Fruit fly (Drosophila melanogaster) whole organism, pupa: Measurements from ENCODE around the gene Vta1.

ENCODE experiments used
- CG12605 ChIP-seq: fragments of 200-800 bp; sonication (Bioruptor generic); IDR thresholded peaks from 2 replicates; pipeline ENCODE4 v1.3.6; 2022; ENCODE audit warnings: missing biosample characterization, missing genetic modification characterization
- CG13204 ChIP-seq: fragments of 200-800 bp; sonication (Bioruptor generic); optimal IDR thresholded peaks from 2 replicates; lab custom pipeline; 2018; ENCODE audit warnings: missing biosample characterization, mild to moderate bottlenecking, missing genetic modification characterization, moderate library complexity
- CG15710 ChIP-seq: fragments of 200-800 bp; sonication (Bioruptor generic); optimal IDR thresholded peaks from 2 replicates; lab custom pipeline; 2018; ENCODE audit warnings: missing biosample characterization, mild to moderate bottlenecking, missing genetic modification characterization, moderate library complexity
- CG17806 ChIP-seq: fragments of 200-800 bp; sonication (Bioruptor generic); optimal IDR thresholded peaks from 2 replicates; lab custom pipeline; 2018; ENCODE audit warnings: missing biosample characterization, mild to moderate bottlenecking, missing genetic modification characterization, moderate library complexity
- CG32121 ChIP-seq: fragments of 200-800 bp; sonication (Bioruptor generic); IDR thresholded peaks from 2 replicates; pipeline ENCODE4 v1.3.6; 2022; ENCODE audit warnings: missing biosample characterization, missing genetic modification characterization
- CG34367 ChIP-seq: fragments of 200-800 bp; sonication (Bioruptor generic); optimal IDR thresholded peaks from 2 replicates; lab custom pipeline; 2018; ENCODE audit warnings: missing biosample characterization, mild to moderate bottlenecking, missing genetic modification characterization
- CG4496 ChIP-seq: fragments of 200-800 bp; sonication (Bioruptor generic); IDR thresholded peaks from 3 replicates; pipeline ENCODE4 v1.3.6; 2022; ENCODE audit warnings: missing biosample characterization, missing genetic modification characterization
- CG8159 ChIP-seq: fragments of 200-800 bp; sonication (Bioruptor generic); optimal IDR thresholded peaks from 3 replicates; lab custom pipeline; 2018; ENCODE audit warnings: missing biosample characterization, mild to moderate bottlenecking, missing genetic modification characterization, moderate library complexity
- CG8301 ChIP-seq: fragments of 200-800 bp; sonication (Bioruptor generic); optimal IDR thresholded peaks from 2 replicates; lab custom pipeline; 2018; ENCODE audit warnings: missing biosample characterization, mild to moderate bottlenecking, missing genetic modification characterization
- CG9948 ChIP-seq: fragments of 200-800 bp; sonication (Bioruptor generic); optimal IDR thresholded peaks from 2 replicates; lab custom pipeline; 2018; ENCODE audit warnings: missing biosample characterization, mild to moderate bottlenecking, missing genetic modification characterization, moderate library complexity
- D1 ChIP-seq: fragments of 200-800 bp; sonication (Bioruptor generic); optimal IDR thresholded peaks from 2 replicates; lab custom pipeline; 2018; ENCODE audit warnings: missing biosample characterization, mild to moderate bottlenecking, missing genetic modification characterization, moderate library complexity
- EcR ChIP-seq: fragments of 200-800 bp; sonication (Bioruptor generic); optimal IDR thresholded peaks from 3 replicates; lab custom pipeline; 2019; ENCODE audit warnings: missing biosample characterization, missing genetic modification characterization, mild to moderate bottlenecking, moderate library complexity, missing genetic modification reagents
- Ets98B ChIP-seq: fragments of 200-800 bp; sonication (Bioruptor generic); IDR thresholded peaks from 2 replicates; pipeline ENCODE4 v1.3.6; 2022; ENCODE audit warnings: missing biosample characterization, missing genetic modification characterization
- Pif1A ChIP-seq: fragments of 200-800 bp; sonication (Bioruptor generic); optimal IDR thresholded peaks from 3 replicates; lab custom pipeline; 2016; ENCODE audit warnings: missing biosample characterization, missing genetic modification characterization
- Snoo ChIP-seq: fragments of 200-800 bp; sonication (Bioruptor generic); optimal IDR thresholded peaks from 3 replicates; lab custom pipeline; 2017; ENCODE audit warnings: missing biosample characterization, mild to moderate bottlenecking, missing genetic modification characterization, inconsistent platforms
- fd96Ca ChIP-seq: fragments of 200-800 bp; sonication (Bioruptor generic); IDR thresholded peaks from 3 replicates; pipeline ENCODE4 v1.3.6; 2022; ENCODE audit warnings: missing biosample characterization, missing genetic modification characterization
- gl ChIP-seq: fragments of 200-800 bp; sonication (Bioruptor generic); optimal IDR thresholded peaks from 2 replicates; lab custom pipeline; 2018; ENCODE audit warnings: missing biosample characterization, mild to moderate bottlenecking, missing genetic modification characterization
- rn ChIP-seq: fragments of 200-800 bp; sonication (Bioruptor generic); IDR thresholded peaks from 2 replicates; pipeline ENCODE4 v1.3.6; 2022; ENCODE audit warnings: missing biosample characterization, missing genetic modification characterization

The Vta1 gene

DNA sequence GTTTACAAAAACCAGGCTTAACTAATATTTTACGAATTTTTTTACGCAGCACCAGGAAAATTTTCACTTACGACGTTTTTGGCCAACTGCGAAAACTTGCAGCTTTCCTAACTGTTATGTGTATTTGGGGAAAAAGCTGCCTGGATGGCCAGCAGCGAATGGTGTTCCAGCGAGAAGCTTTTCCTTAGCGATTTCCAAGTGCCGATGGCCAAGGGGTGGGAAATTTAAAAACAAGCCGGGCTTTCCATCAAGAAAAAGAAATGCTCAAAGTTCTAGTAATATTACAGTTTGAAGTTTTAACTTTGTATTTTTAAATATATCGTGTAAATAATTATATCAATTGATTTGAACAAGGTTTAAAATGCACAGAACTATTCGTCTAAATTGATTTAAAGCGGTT lies 15.0 kb downstream of the Vta1 start, which contains the start of gene nSyb:
nSyb (minus strand) TSS at position 101 of the 400 bp plus-strand sequence.
- TF ChIP-seq CG9948 (tag; lab: Kevin White, UChicago) (no peak), CG8159 (tag; lab: Kevin White, UChicago) (no peak), Snoo (tag; lab: Kevin White, UChicago) (no peak), rn (GFP tag; lab: Robert Waterston, UW) (no peak), CG13204 (no peak), CG17806 (no peak)

DNA sequence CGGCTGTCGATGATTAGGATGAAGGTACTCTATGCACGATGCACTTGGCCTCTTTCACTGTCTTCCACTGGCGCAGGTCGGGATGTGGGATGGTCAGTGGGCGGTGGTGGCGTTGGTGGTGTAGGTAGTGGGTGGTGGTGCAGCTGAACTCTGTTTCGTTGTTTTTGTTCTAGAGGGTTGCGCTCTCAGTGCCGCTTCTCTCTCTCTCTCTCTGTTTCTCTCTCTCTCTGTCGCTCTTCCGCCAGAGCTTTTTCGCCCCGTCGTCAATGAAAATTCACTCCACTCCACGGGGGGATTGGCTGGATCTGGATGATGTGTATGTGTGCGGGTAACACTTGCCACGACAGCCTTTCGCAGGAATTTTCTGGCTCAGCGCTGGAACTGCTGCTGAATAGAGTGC lies 15.8 kb downstream of the Vta1 start:
- TF ChIP-seq Pif1A (GFP tag; lab: Kevin White, UChicago) = no peak
- TF ChIP-seq CG15710 (tag; lab: Kevin White, UChicago) = no peak
- TF ChIP-seq CG8301 = no peak
- TF ChIP-seq CG4496 (GFP tag; lab: Robert Waterston, UW) = no peak
- TF ChIP-seq CG9948 (tag; lab: Kevin White, UChicago) = no peak
- TF ChIP-seq D1 (tag; lab: Kevin White, UChicago) = no peak

DNA sequence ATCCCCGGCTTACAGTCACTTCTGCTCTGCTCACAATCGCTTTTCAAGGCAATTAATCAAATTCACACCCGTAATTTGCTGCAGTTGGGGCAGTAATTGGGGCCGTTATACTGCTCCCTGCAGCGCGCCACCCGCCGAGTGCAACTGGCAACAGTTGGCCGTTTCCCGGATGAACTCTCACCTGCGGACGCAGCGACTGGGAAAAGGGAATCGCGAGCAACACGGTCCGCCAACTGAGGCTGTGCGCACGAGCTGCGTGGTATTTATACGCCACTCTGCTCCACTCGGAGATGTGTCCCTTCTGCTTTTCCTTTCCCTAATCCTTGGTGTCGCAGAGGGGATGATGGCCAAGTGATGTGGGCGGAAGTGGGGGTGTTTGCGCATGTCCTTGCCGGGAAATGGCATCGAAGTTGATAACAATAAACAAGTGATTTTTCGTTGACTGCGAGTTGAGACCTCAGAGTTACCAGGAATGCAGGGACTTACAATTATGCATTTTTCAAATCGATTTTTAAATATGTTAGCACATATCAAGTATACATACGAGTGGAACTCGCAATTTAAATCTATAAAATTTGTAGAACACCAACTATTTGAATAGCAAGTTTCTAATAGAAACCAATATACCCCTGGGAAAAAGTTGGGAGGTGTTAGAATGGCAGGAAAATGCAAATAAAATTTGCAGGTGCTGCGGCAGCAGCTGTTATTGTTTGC lies 23.5 kb downstream of the Vta1 start, which contains the start of gene GC:
GC (minus strand) TSS at position 238 of the 714 bp plus-strand sequence.
- TF ChIP-seq CG8159 (tag; lab: Kevin White, UChicago) = no peak
- peak; percentile 39; the same call in 1 of the 2 replicates for TF ChIP-seq CG12605 (GFP tag; lab: Robert Waterston, UW)
- 0 out of 2 replicates have a peak, but pooled peaks have one; percentile 10 for TF ChIP-seq Ets98B (GFP tag; lab: Robert Waterston, UW)
- peak; percentile 13 for TF ChIP-seq CG34367 (tag; lab: Kevin White, UChicago)
- peak; percentile 6 for TF ChIP-seq CG15710 (tag; lab: Kevin White, UChicago)

dm6 chr3L:1628176-1628866 lies 24.4 kb downstream of the Vta1 start, which contains the start of gene CG13928:
CG13928 (minus strand) TSS chr3L:1628377.
- TF ChIP-seq CG13204 = peak; percentile 25
- no peak for TF ChIP-seq Ets98B (GFP tag; lab: Robert Waterston, UW)

DNA sequence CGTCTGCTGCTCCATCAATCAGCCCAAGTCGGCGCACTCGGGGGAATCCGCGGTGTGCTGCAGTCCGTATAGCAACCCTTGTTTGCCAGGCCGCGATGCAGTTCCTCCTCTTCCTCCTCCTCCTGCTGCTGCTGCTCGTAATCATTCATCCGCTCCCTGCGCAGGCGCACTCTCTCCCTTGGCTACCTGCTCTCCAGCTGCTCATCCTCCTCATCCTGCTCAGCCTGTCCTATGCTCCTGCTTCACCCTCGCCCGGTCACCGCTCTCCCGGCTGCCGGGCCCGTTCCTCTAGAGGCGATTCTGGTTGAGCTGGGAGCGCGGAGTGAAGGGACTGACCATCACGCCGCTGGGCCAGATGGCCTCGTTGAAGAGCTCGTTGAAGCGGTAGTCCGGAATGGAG lies 25.8 kb downstream of the Vta1 start:
- TF ChIP-seq CG13204 = peak; percentile 12
- TF ChIP-seq rn (GFP tag; lab: Robert Waterston, UW) = no peak
- TF ChIP-seq CG8301 = no peak

- 0 out of 2 replicates have a peak, but pooled peaks have one; percentile 17 for TF ChIP-seq Ets98B (GFP tag; lab: Robert Waterston, UW)
- TF ChIP-seq CG15710 (tag; lab: Kevin White, UChicago) = peak; percentile 6
- no peak for TF ChIP-seq CG8301
- TF ChIP-seq CG8159 (tag; lab: Kevin White, UChicago) = peak; percentile 23
These were observed 34.5 kb downstream of the Vta1 start, which contains the start of the genes CG13926, ABCB7 and CG33230 for dm6 chr3L:1618116-1618727. CG13926 (minus strand) TSS chr3L:1618158. ABCB7 (plus strand) TSS chr3L:1618414. CG33230 (plus strand) TSS chr3L:1618414.

DNA sequence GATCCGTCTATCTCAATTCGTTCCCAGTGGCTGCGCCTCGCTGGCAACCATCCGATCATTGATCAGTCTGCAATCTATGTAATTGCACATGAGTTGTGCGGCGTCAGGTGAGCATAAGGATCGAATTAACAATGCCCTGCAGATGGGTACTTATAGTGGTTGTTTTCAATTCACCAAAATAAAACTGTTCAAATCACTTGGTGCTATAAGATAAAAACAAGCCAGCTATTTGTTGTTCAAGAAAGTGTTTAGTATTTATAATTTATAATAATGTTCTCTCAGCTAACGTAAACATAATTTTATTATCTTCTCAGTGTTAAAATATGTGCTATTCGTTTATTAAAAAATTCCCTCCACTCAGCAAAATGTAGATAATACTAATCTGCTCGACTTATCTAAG lies 37.0 kb downstream of the Vta1 start, which contains the start of gene CG12105:
CG12105 (minus strand) TSS at position 101 of the 400 bp plus-strand sequence.
- TF ChIP-seq CG17806 (no peak), Pif1A (GFP tag; lab: Kevin White, UChicago) (no peak), CG9948 (tag; lab: Kevin White, UChicago) (no peak), CG12605 (GFP tag; lab: Robert Waterston, UW) (no peak), Ets98B (GFP tag; lab: Robert Waterston, UW) (no peak), CG34367 (tag; lab: Kevin White, UChicago) (no peak), fd96Ca (no peak), D1 (tag; lab: Kevin White, UChicago) (no peak), CG8301 (no peak), EcR (no peak), CG32121 (GFP tag; lab: Robert Waterston, UW) (no peak)

DNA sequence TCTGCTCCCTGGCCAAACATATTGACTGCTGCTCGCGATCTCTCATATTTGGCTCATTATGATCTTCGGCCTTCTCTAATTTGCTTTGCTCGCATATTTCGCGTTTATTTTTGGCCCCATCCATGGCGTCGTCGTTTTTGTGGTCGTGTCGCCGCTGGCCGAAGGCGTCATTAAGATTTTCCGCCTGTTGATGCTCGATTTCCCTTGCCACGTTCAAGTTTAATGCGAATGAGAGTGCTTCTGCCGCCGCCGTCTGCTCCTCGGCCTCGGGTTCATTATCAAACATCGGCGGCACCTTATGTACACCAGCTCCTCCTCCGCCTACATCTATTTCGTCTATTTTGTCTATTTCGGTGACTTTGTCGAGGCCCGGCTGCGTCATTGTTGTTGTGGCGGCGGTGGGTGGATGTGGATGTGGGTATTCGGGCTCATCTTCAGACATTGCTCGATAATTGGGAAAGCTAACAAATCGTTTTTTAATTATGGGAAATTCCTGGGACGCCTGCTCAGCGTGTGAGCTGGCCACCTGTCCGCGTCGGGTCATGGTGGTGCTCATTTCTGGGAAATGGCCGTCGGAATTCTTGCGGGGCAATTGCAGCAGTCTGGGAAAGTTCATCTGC lies 38.1 kb downstream of the Vta1 start:
- no peak for TF ChIP-seq CG8159 (tag; lab: Kevin White, UChicago)
- no peak for TF ChIP-seq Ets98B (GFP tag; lab: Robert Waterston, UW)
- no peak for TF ChIP-seq EcR
- TF ChIP-seq CG32121 (GFP tag; lab: Robert Waterston, UW) = no peak
- no peak for TF ChIP-seq Pif1A (GFP tag; lab: Kevin White, UChicago)
- TF ChIP-seq CG13204 = no peak
- no peak for TF ChIP-seq CG4496 (GFP tag; lab: Robert Waterston, UW)
- no peak for TF ChIP-seq gl
- no peak for TF ChIP-seq D1 (tag; lab: Kevin White, UChicago)
- TF ChIP-seq, all 21 proteins: peak for 0
